Worm (Caenorhabditis elegans): Measurements from ENCODE around the gene Y47G7B.2.

Y47G7B.2 gene

DNA sequence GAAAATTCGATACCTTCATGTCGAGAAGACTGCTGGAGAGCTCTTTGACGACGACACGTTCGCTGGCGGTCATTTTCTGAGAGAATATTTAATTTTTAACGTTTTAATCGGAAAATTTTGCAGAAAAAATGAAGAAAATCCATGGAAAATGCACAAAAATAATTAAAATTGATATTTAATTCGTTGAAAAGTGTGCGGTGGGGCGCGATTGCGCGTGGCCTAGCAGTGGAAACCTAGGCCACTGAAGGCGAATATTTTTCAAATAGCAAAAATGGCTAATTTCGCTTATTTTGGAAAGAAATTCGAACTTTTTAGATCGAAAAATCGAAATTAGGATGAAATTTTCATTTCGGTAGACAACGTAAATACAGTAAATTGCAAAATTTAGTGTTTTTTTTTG lies 44.7 kb upstream of the Y47G7B.2 start, which contains the start of gene F29A7.6 (continued):
- no peak for TF ChIP-seq lsy-2 (tag; optimal IDR thresholded peaks at IDR 0.05)
- no peak for TF ChIP-seq nhr-42 (GFP tag; IDR thresholded peaks at IDR 0.05)
- TF ChIP-seq mxl-2 (GFP tag; conservative IDR thresholded peaks at IDR 0.05): no peak
- TF ChIP-seq spr-3 (GFP tag; optimal IDR thresholded peaks at IDR 0.05): no peak
- no peak for TF ChIP-seq ceh-82 (tag; optimal IDR thresholded peaks at IDR 0.05)
- TF ChIP-seq fos-1 (tag; optimal IDR thresholded peaks at IDR 0.05): no peak
- no peak for TF ChIP-seq daf-19 (GFP tag; conservative IDR thresholded peaks at IDR 0.05)
- TF ChIP-seq ZK337.2 (GFP tag; IDR thresholded peaks at IDR 0.05): peak; percentile 67; the same call in 1 of the 2 replicates
- TF ChIP-seq ceh-44 (GFP tag; IDR thresholded peaks at IDR 0.05): no peak
- no peak for TF ChIP-seq nhr-111 (GFP tag; optimal IDR thresholded peaks at IDR 0.05)
- TF ChIP-seq dmd-9 (GFP tag; IDR thresholded peaks at IDR 0.05): 0 out of 2 replicates have a peak, but pooled peaks have one; percentile 26
- peak; percentile 10 for TF ChIP-seq F49E8.2 (tag; optimal IDR thresholded peaks at IDR 0.05; ENCODE audit: borderline replicate concordance)
- TF ChIP-seq unc-130 (GFP tag; optimal IDR thresholded peaks at IDR 0.05): peak; percentile 69
- TF ChIP-seq zip-11 (GFP tag; IDR thresholded peaks at IDR 0.05): no peak
- no peak for TF ChIP-seq D1046.2 (GFP tag; IDR thresholded peaks at IDR 0.05)
- no peak for TF ChIP-seq zfp-2 (tag; optimal IDR thresholded peaks at IDR 0.05)
- no peak for TF ChIP-seq pqm-1 (tag; optimal IDR thresholded peaks at IDR 0.05)
- peak; percentile 49 for TF ChIP-seq rbr-2 (tag; optimal IDR thresholded peaks at IDR 0.05)

DNA sequence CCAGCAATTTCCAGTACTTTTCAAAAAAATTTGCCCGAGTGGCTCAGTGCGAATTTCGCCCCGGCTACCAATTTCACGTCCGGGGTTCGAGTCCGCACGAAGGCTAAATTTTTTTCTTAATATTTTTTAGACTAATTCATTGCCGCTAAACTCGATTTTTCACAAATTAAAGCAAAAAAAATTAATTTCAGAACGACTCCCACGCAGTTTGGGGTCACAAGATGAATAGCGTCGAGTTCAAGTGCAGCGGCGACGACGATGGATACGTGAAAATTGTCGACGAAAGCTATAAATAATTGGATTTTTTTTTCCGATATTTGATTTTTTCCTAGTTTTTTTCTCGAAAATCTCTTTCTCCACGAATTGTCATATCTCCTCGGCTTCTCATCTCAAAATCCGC lies 43.5 kb upstream of the Y47G7B.2 start:
- TF ChIP-seq lin-38 (GFP tag; IDR thresholded peaks at IDR 0.05): peak; percentile 73
- TF ChIP-seq daf-16 (GFP tag; optimal IDR thresholded peaks at IDR 0.05): no peak
- TF ChIP-seq daf-16 (tag; optimal IDR thresholded peaks at IDR 0.05): peak; percentile 28
- TF ChIP-seq dmd-6 (GFP tag; IDR thresholded peaks at IDR 0.05): no peak

DNA sequence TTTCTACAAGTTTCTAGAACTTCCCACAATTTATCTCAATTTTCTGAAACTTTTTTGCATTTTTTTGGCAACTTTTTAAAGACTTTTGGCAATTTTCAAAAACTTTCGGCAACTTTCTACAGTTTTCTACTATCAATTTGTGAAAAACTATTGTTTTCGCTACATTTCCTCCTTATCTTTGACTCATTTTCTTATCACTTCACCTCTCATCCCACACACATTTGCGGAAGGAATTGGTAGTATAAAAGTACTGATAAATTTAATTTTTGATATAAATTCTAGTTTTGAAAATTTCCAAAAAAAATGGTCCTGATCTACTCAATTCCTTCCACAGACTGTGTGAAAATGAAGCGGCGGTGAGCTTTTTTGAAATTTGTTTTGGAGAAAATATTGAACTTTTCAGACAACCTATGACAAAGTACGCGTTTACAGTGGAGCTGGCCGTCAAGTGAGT lies 41.8 kb upstream of the Y47G7B.2 start, which contains the start of gene F29A7.4:
Gene F29A7.4 (plus strand): TSS at position 404 of the 454 bp plus-strand sequence.
- TF ChIP-seq pqm-1 (tag; optimal IDR thresholded peaks at IDR 0.05) (peak; percentile 18), vab-7 (GFP tag; IDR thresholded peaks at IDR 0.05) (no peak), nhr-28 (tag; optimal IDR thresholded peaks at IDR 0.05) (peak; percentile 74), ceh-62 (tag; optimal IDR thresholded peaks at IDR 0.05) (no peak), aha-1 (tag) (no peak), ceh-82 (tag; optimal IDR thresholded peaks at IDR 0.05) (no peak), jun-1 (tag; optimal IDR thresholded peaks at IDR 0.05) (no peak), pha-4 (GFP tag; IDR thresholded peaks at IDR 0.05) (no peak), pha-4 (tag; optimal IDR thresholded peaks at IDR 0.05) (no peak), daf-16 (GFP tag; optimal IDR thresholded peaks at IDR 0.05) (no peak), daf-16 (tag; optimal IDR thresholded peaks at IDR 0.05) (peak; percentile 49)

DNA sequence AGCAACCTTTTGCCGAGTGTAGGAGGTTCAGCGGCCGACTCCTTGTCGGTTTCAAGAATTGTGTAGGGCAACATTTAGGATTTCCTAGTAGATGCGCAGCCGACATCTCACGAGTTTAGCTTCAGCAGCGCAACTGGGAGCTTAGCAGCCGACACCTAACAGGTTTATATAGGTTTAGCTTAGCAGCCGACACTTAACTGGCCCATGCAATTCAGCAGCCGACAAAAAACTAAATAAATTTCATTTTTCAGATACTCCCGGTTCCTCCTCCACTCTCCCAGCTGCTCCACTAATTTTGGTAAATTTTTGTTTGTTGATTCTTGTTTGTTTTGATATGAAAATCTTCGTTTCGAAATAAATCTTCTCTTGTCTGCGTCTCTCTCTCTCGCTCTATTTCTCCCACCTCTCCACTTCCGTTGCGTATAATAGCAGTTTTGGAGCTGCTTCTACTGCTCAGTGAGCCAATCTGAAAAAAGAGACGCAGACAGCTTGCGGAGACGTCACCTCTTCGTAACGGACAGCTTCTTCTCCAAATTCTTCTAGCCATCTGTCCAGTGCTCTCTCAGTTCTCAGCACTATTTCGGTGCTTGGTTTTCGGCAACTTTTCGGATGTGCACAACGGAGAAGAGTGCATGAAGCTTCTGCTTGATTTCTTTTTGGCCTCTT lies 40.3 kb upstream of the Y47G7B.2 start:
- no peak for TF ChIP-seq unc-39 (tag; optimal IDR thresholded peaks at IDR 0.05)
- TF ChIP-seq hlh-11 (tag; optimal IDR thresholded peaks at IDR 0.05): peak; percentile 27
- peak in 1 of 2 experiments; percentile 14 for TF ChIP-seq mdl-1 (tag; optimal IDR thresholded peaks at IDR 0.05)
- no peak for TF ChIP-seq hlh-30 (tag; optimal IDR thresholded peaks at IDR 0.05; ENCODE audit: insufficient read depth)
- peak in 1 of 2 experiments; percentile 33 for TF ChIP-seq hif-1 (tag; optimal IDR thresholded peaks at IDR 0.05)
- TF ChIP-seq nhr-11 (tag; optimal IDR thresholded peaks at IDR 0.05): peak; percentile 47
- peak; percentile 33; the same call in 1 of the 2 replicates for TF ChIP-seq egl-43 (GFP tag; IDR thresholded peaks at IDR 0.05)
- TF ChIP-seq D1046.2 (GFP tag; IDR thresholded peaks at IDR 0.05): no peak
- peak; percentile 60; the same call in 1 of the 2 replicates for TF ChIP-seq ctbp-1 (GFP tag; IDR thresholded peaks at IDR 0.05)
- TF ChIP-seq skn-1 (tag; optimal IDR thresholded peaks at IDR 0.05): no peak
- peak; percentile 75 for TF ChIP-seq fkh-10 (GFP tag; optimal IDR thresholded peaks at IDR 0.05)
- no peak for TF ChIP-seq R02D3.7 (tag; optimal IDR thresholded peaks at IDR 0.05)
- TF ChIP-seq nhr-10 (tag; optimal IDR thresholded peaks at IDR 0.05): no peak
- peak; percentile 5 for TF ChIP-seq dpl-1 (GFP tag; optimal IDR thresholded peaks at IDR 0.05)
- TF ChIP-seq F37D6.2 (tag; optimal IDR thresholded peaks at IDR 0.05): peak; percentile 67
- TF ChIP-seq nhr-76 (tag; optimal IDR thresholded peaks at IDR 0.05): no peak
- TF ChIP-seq daf-12 (tag; optimal IDR thresholded peaks at IDR 0.05): no peak
- no peak for TF ChIP-seq vab-7 (GFP tag; IDR thresholded peaks at IDR 0.05)
- TF ChIP-seq lsy-2 (tag; optimal IDR thresholded peaks at IDR 0.05): peak in 1 of 2 experiments; percentile 58
- peak; percentile 55; the same call in 1 of the 2 replicates for TF ChIP-seq hmg-1.1 (GFP tag; IDR thresholded peaks at IDR 0.05)
